Fruit fly (Drosophila melanogaster): ENCODE data around the gene pix.
A peak's percentile ranks its signal among the peaks of the same experiment; 100 is the strongest.

pix gene

dm6 chr3L:8974478-8975477, at the start of gene pix, which contains the start of gene Srp68:
pix (minus strand) TSS chr3L:8974765.
Srp68 (plus strand) TSS chr3L:8975046.
- peak; percentile 76 for TF ChIP-seq noc (tag; optimal IDR thresholded peaks at IDR 0.05)

DNA sequence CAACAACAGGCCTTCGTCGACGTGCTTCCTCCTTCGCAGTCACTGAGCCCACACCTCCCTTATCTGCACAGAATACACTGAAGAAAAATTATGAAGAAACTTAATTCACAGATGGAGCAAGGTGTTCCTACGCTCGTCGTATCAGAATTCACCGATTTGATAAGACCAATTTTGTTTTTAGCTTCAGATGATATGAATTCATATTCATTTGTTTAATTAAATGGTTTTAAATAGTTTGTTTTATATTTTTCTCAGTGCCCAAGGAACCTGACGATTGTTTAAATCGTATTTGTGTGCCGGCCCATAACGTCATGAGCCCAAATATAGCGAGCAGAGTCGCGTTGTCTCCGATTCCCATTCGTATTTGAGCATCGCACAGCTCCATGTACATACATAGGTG, 49.1 kb upstream of the pix start:
- peak; percentile 78 for TF ChIP-seq noc (tag; optimal IDR thresholded peaks at IDR 0.05)

dm6 chr3L:9020436-9021370, 46.1 kb upstream of the pix start:
- peak; percentile 57 for TF ChIP-seq noc (tag; optimal IDR thresholded peaks at IDR 0.05)

DNA sequence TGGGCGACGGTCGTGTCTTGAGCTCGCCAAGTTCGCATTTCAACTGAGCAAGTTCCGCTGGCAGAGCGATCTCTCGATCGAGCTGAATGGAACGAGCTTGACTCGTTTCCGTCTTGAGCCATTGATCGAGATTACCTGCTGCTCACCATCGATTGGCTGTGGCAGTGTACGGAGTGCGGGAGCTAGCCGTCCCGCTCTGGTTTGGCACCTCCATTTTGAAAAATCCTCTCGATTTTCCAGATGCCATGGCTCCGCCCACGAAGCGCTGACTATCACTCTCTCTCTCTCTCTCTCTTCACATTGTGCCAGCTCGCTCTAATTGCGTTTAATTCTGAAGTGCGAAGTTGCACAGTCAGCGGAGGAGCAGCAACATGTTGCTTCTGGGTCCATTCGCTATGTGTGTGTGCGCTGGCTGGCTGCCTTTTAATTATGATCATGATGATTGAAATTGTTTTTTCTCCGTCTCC, 44.7 kb upstream of the pix start, which contains the start of gene Doc2:
TSS of gene Doc2 (minus strand) at position 51 of the 467 bp plus-strand sequence.
- TF ChIP-seq noc (tag; optimal IDR thresholded peaks at IDR 0.05), result no peak

DNA sequence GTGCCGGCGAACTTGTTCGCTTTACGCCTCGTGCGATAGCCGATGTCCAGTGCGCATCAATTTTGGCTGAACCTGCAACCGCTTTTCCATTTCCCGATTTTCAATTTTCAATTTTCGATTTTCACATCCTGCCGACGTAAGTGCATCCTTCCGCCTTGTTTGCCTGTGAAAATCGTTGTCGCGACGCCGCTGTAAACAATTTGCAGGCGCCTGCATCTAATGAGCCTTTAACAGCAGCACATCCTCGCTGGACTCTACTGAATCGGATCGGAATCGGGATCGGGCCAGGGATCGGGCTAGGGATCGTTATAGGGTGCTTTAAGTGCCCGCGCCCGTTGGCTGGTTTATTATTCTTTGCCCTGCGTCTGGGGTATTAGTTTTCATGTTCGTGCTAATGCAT, 42.8 kb upstream of the pix start:
- no peak for TF ChIP-seq noc (tag; optimal IDR thresholded peaks at IDR 0.05)

DNA sequence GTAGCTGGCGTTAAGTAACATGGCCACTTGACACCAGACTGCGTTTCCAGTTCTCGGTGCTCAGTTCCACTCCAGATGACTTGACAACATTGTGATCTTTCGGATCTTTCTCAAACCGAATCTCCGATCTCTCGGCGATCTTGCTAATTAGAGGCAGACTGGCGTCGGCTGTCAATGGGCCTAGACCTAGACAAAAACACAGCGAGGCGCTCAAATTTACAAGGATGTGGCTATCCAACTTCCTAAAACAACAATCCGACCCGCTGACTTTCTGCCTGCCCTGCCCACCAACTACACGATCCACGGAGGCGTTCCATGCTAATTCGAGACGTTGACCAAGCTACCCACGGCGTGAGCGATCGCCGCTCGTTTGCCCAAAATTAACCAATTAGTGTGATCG, 39.2 kb upstream of the pix start:
- no peak for TF ChIP-seq noc (tag; optimal IDR thresholded peaks at IDR 0.05)

dm6 chr3L:9011485-9012389, 37.2 kb upstream of the pix start:
- no peak for TF ChIP-seq noc (tag; optimal IDR thresholded peaks at IDR 0.05)

DNA sequence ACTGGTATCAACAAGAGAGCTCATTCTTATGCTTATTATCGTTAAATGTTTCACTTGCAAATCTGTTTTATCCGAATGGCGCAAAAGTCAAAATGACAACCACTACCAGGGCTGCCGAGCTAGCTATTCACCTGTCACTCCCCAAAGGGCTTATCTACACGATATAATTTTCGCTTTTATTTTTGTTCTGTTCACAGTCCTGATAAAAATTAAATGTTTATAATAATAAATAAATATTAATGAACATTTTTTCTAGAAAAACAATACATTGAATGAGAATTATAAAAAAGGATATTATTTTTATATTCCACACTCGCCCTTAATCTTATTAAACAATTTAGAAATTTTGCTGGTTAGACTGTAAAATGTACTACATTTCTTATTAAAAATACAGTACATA, 35.2 kb upstream of the pix start, which contains the start of gene CG5194:
TSS of gene CG5194 (minus strand) at position 101 of the 400 bp plus-strand sequence.
- TF ChIP-seq noc (tag; optimal IDR thresholded peaks at IDR 0.05), result no peak

DNA sequence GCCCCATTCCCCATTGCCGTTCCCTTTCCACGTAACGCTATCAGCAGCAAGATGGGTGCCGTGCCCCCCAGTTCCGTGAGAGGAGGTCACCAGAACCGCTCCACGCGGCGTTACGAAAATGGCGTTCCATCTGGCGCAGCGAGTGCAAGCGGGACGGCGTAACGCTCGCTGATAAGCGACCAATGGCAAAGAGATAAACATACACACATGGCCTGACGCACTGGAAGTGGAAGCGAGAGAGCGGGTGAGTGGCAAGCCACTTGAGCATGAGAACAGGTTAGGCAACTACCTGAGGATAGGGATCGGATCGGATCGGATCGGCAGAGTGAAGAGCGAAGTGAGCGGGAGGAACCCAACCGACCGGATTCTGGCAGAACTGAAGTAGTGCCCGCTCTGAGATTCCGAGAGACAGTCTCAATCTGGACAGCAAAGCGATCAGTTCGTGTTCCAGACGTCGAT, 30.3 kb upstream of the pix start, which contains the start of gene Doc3:
TSS of gene Doc3 (plus strand) at position 409 of the 459 bp plus-strand sequence.
- no peak for TF ChIP-seq noc (tag; optimal IDR thresholded peaks at IDR 0.05)

DNA sequence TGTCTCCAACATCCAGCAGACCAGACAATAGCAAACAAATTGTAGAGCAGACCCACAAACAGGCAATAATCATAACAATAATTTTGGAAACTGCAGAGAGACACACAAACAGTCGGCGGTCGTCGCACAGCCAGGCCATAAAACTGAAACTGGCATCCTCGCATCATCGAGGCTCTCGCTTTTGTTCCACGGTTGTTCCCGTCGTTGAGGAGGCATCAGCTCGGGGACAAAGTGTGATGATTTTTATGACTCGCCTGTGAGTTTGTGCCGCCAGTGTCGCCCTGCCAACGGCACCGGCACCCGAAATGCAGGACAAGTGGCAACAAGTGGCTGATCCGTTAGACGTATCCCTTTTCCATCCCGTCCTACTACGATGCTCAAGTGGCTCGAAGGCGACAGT, 28.8 kb upstream of the pix start:
- no peak for TF ChIP-seq noc (tag; optimal IDR thresholded peaks at IDR 0.05)

DNA sequence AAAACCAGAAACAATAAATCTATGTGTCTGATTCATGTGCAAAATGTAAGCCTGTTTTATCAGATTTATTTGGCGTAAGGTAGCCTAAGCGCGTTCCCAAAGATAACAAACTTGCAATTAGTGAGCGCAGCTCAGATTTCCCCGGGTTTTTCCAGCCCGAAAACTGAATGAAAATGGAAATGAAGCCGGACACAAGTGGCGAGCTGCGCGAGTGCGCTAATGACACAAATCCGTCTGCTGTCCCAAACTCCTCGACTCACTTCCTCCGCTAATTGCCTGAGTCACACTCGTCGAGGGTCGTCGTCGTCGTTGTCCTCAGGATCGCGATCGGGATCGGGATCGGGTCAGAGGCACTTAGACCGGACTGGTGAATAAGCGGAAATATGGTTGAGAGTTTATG, 28.0 kb upstream of the pix start:
- TF ChIP-seq noc (tag; optimal IDR thresholded peaks at IDR 0.05), result no peak

DNA sequence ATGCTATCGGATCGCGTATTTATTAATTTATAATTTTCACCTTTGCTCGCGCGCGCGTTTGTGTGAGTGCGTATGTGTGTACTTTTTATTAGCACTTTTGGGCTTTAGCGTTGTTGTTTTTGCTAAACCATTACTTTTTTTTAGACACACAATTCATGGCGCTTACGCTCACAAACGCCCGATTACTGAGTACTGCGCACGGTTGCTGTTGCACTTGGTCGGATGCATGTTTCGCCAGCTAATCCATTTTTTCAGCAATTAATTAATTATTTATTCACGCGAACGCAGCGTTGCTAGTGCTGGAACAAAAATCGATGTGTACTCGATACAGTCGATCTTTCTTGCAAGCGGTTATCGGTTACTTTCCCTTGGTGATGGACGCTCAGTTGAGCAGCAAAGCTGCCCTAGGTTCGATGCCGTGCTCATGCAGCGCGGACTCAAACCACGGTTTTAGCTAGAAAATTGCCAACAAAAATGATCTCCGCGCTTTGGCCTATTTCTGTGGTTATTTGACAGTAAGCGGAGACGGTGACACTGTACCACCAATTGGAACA, 23.2 kb upstream of the pix start, which contains the start of the genes smg and CG5087:
TSS of gene smg (minus strand) at position 304 of the 554 bp plus-strand sequence.
TSS of gene CG5087 (plus strand) at position 499 of the 554 bp plus-strand sequence.
- TF ChIP-seq noc (tag; optimal IDR thresholded peaks at IDR 0.05), result peak; percentile 31

DNA sequence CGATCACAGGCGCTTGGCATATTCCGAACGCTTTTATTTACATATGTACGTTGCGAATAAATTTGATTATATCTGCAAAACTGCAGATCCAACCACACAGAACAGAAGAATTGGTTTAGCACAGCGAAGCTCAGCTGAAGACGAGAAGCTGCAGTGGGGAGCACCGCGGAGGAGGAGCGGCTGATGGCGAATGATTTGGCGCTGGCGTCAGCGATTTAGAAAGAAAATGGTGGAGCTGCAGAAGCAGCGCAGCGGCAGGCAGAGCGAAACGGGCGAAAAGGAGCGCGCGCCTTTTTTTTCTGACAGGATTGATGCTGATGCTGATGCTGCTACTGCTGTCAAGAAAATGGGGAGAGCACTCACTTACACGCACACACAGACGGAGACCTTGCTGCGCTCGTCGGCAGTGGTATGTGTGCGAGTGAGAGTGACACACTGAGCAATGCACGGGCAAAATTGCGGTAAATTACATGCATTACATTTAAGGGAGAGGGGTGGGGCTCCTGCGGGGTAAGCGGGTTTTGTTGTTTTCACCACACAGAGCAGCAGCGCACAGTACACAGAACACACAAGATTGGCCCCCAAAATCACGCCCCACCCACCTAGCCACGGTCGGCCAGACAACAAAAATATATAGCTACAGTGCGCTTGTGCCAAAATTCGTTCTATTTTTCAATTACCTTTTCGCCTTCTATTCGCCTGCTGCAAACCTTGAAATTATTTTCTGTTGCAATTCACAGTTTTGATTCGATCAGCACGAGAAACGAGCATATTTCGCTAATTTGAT, 22.5 kb upstream of the pix start:
- no peak for TF ChIP-seq noc (tag; optimal IDR thresholded peaks at IDR 0.05)

Measured in whole organism, larva.